Worm (Caenorhabditis elegans) whole organism, early embryonic: ENCODE data around the gene msp-81.

Experiments
- B0310.2 ChIP-seq: sonication (generic microtip); optimal IDR thresholded peaks from 2 replicates; lab custom pipeline; 2016; ENCODE audit warnings: mild to moderate bottlenecking, missing genetic modification characterization, missing compliant biosample characterization
- ceh-36 ChIP-seq: sonication (generic microtip); optimal IDR thresholded peaks from 2 replicates; lab custom pipeline; 2016; ENCODE audit warnings: missing genetic modification characterization, inconsistent platforms, missing compliant biosample characterization
- ets-7 ChIP-seq: sonication (generic microtip); optimal IDR thresholded peaks from 2 replicates; lab custom pipeline; 2016; ENCODE audit warnings: missing genotype, missing genetic modification characterization, missing compliant biosample characterization
- tbx-37 ChIP-seq: fragments of 200-800 bp; sonication (Bioruptor generic); conservative IDR thresholded peaks from 2 replicates; pipeline ENCODE4 v1.3.6; 2022; ENCODE audit warnings: missing genetic modification reagents, missing genetic modification characterization, missing compliant biosample characterization

- no peak for TF ChIP-seq tbx-37 (GFP tag; lab: Robert Waterston, UW)
- TF ChIP-seq ets-7 (tag; lab: Kevin White, UChicago) = no peak
- no peak for TF ChIP-seq ceh-36 (tag; lab: Kevin White, UChicago)
- TF ChIP-seq B0310.2 (tag; lab: Kevin White, UChicago) = no peak
These were observed 31.7 kb upstream of the msp-81 start for ce11 chrIV:9867915-9868314.
